Fruit fly (Drosophila melanogaster): ENCODE measurements around the gene CG1463.

DNA sequence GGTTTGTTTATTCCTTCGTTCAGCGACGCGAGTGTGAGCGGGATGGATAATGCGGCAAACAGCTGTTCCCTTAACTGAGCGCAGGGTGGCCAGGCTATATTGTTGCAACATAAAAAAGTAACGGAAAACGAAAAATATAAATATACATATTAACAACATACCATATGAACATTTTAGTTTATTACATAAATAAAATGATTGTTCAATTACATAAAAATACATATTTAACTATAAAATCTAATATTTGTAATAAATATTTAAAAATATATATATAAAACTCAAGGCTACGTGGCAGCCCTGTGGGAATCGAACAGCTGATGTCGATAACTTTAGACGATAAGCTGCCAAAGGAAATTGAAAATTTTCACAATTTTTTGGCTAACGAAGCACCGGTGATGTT is 18.1 kb upstream of the CG1463 start, which contains the start of the genes Aven and CG2540:
- TF ChIP-seq CTCF (optimal IDR thresholded peaks at IDR 0.05) = no peak
- no peak for TF ChIP-seq CG8478 (optimal IDR thresholded peaks at IDR 0.05)

All from S2 (cell line).